Fruit fly (Drosophila melanogaster): Measurements from ENCODE around the gene vkg.

dm6 chr2L:4982098-4982646 lies 45.8 kb downstream of the vkg start:
- no peak for TF ChIP-seq Pif1A (GFP tag; optimal IDR thresholded peaks at IDR 0.05)
- no peak for TF ChIP-seq CG8159 (tag; optimal IDR thresholded peaks at IDR 0.05)
- no peak for TF ChIP-seq CG10348 (GFP tag; IDR thresholded peaks at IDR 0.05)
- no peak for TF ChIP-seq EcR (GFP tag; optimal IDR thresholded peaks at IDR 0.05)
- TF ChIP-seq CG34367 (tag; optimal IDR thresholded peaks at IDR 0.05), result no peak
- no peak for TF ChIP-seq fd96Ca (GFP tag; IDR thresholded peaks at IDR 0.05)
- no peak for TF ChIP-seq Pif1B (GFP tag; optimal IDR thresholded peaks at IDR 0.05)
- no peak for TF ChIP-seq CG15710 (tag; optimal IDR thresholded peaks at IDR 0.05)
- TF ChIP-seq CG12605 (GFP tag; IDR thresholded peaks at IDR 0.05), result no peak
- TF ChIP-seq Ets98B (GFP tag; IDR thresholded peaks at IDR 0.05), result no peak
- TF ChIP-seq CG8301 (tag; optimal IDR thresholded peaks at IDR 0.05), result no peak
- no peak for TF ChIP-seq CG17806 (tag; optimal IDR thresholded peaks at IDR 0.05)
- TF ChIP-seq CG4496 (GFP tag; IDR thresholded peaks at IDR 0.05), result no peak
